Worm (Caenorhabditis elegans) whole organism, L4 larva: ENCODE data around the gene pap-3.

Experiments
- D1046.2 ChIP-seq: fragments of 200-800 bp; sonication (Bioruptor generic); IDR thresholded peaks from 2 replicates; pipeline ENCODE4 v1.3.6; 2022; ENCODE audit warnings: missing genetic modification characterization, missing compliant biosample characterization
- F26F4.8 ChIP-seq: fragments of 200-800 bp; sonication (Bioruptor generic); conservative IDR thresholded peaks from 2 replicates; pipeline ENCODE4 v1.3.6; 2022; ENCODE audit warnings: missing genetic modification characterization, missing compliant biosample characterization
- F44E2.7 ChIP-seq: fragments of 200-800 bp; sonication (Bioruptor generic); IDR thresholded peaks from 2 replicates; pipeline ENCODE4 v2.1.2; 2022; ENCODE audit warnings: missing genetic modification characterization, missing compliant biosample characterization
- R02D3.7 ChIP-seq: fragments of 150-350 bp; sonication (generic microtip); optimal IDR thresholded peaks from 3 replicates; lab custom pipeline; 2014; ENCODE audit warnings: missing biosample characterization, missing genetic modification characterization
- Y105C5A.15 ChIP-seq: fragments of 200-800 bp; sonication (Bioruptor generic); IDR thresholded peaks from 2 replicates; pipeline ENCODE4 v1.3.6; 2022; ENCODE audit warnings: missing genetic modification characterization, missing compliant biosample characterization
- Y48G9A.11 ChIP-seq: fragments of 200-800 bp; sonication (Bioruptor generic); IDR thresholded peaks from 2 replicates; pipeline ENCODE4 v1.3.6; 2022; ENCODE audit warnings: missing genetic modification reagents, missing genetic modification characterization, missing compliant biosample characterization
- Y75B8A.6 ChIP-seq: fragments of 200-800 bp; sonication (Bioruptor generic); IDR thresholded peaks from 2 replicates; pipeline ENCODE4 v1.3.6; 2022; ENCODE audit warnings: missing genetic modification reagents, missing genetic modification characterization, missing compliant biosample characterization
- ZK337.2 ChIP-seq: fragments of 200-800 bp; sonication (Bioruptor generic); IDR thresholded peaks from 2 replicates; pipeline ENCODE4 v1.3.6; 2022; ENCODE audit warnings: missing genetic modification reagents, missing genetic modification characterization, missing compliant biosample characterization
- aha-1 ChIP-seq: fragments of 150-350 bp; peaks from one replicate; lab custom pipeline; 2014; ENCODE audit warnings: missing biosample characterization, missing genetic modification characterization
- ama-1 ChIP-seq: fragments of 150-350 bp; optimal IDR thresholded peaks from 2 replicates; lab custom pipeline; 2014; ENCODE audit warnings: inconsistent platforms, mixed read lengths
- ceh-20 ChIP-seq: fragments of 200-800 bp; sonication (Bioruptor generic); IDR thresholded peaks from 2 replicates; pipeline ENCODE4 v1.3.6; 2022; ENCODE audit warnings: missing genetic modification reagents, missing genetic modification characterization, missing compliant biosample characterization
- ceh-28 ChIP-seq: fragments of 150-350 bp; optimal IDR thresholded peaks from 2 replicates; lab custom pipeline; 2014; ENCODE audit warnings: missing biosample characterization, missing genetic modification reagents, missing genetic modification characterization
- ceh-44 ChIP-seq: fragments of 200-800 bp; sonication (Bioruptor generic); IDR thresholded peaks from 2 replicates; pipeline ENCODE4 v1.3.6; 2022; ENCODE audit warnings: missing genetic modification reagents, missing genetic modification characterization, missing compliant biosample characterization
- ceh-62 ChIP-seq: sonication (generic microtip); optimal IDR thresholded peaks from 2 replicates; lab custom pipeline; 2017; ENCODE audit warnings: missing biosample characterization, missing genetic modification characterization
- ces-1 ChIP-seq: fragments of 150-350 bp; sonication (generic microtip); optimal IDR thresholded peaks from 4 replicates; lab custom pipeline; 2014; ENCODE audit warnings: missing biosample characterization, missing genetic modification reagents, missing genetic modification characterization
- cey-2 ChIP-seq: sonication (generic microtip); optimal IDR thresholded peaks from 3 replicates; lab custom pipeline; 2017; ENCODE audit warnings: missing genetic modification characterization, mild to moderate bottlenecking, missing compliant biosample characterization, antibody characterized with exemption, borderline replicate concordance; ENCODE audit not compliant: insufficient read depth
- daf-12 ChIP-seq: fragments of 150-350 bp; optimal IDR thresholded peaks from 2 replicates; lab custom pipeline; 2014; ENCODE audit warnings: missing biosample characterization, missing genetic modification reagents, missing genetic modification characterization
- daf-16 ChIP-seq, 3 experiments: sonication (generic microtip); optimal IDR thresholded peaks; 2 replicates each; lab custom pipeline; 2016 to 2017; ENCODE audit warnings: missing genetic modification characterization in 3 of 3, missing genetic modification reagents in 3 of 3, mild to moderate bottlenecking in 2 of 3, missing compliant biosample characterization in 2 of 3, missing biosample characterization in 1 of 3, moderate library complexity in 1 of 3
- daf-19 ChIP-seq: fragments of 200-800 bp; sonication (Bioruptor generic); conservative IDR thresholded peaks from 2 replicates; pipeline ENCODE4 v1.3.6; 2022; ENCODE audit warnings: missing genetic modification characterization, missing compliant biosample characterization
- dmd-6 ChIP-seq: fragments of 200-800 bp; sonication (Bioruptor generic); IDR thresholded peaks from 2 replicates; pipeline ENCODE4 v1.3.6; 2022; ENCODE audit warnings: missing genetic modification reagents, missing genetic modification characterization, missing compliant biosample characterization
- dmd-8 ChIP-seq: fragments of 200-800 bp; sonication (Bioruptor generic); IDR thresholded peaks from 2 replicates; pipeline ENCODE4 v1.3.6; 2022; ENCODE audit warnings: missing genetic modification characterization, missing compliant biosample characterization
- duxl-1 ChIP-seq: sonication (generic microtip); optimal IDR thresholded peaks from 2 replicates; lab custom pipeline; 2016; ENCODE audit warnings: mild to moderate bottlenecking, missing genetic modification characterization, moderate library complexity, missing compliant biosample characterization; ENCODE audit not compliant: poor library complexity
- fkh-10 ChIP-seq: fragments of 150-350 bp; optimal IDR thresholded peaks from 2 replicates; lab custom pipeline; 2014; ENCODE audit warnings: missing biosample characterization, missing genetic modification reagents, missing genetic modification characterization
- gei-8 ChIP-seq: fragments of 200-800 bp; sonication (Bioruptor generic); optimal IDR thresholded peaks from 2 replicates; lab custom pipeline; 2018; ENCODE audit warnings: mild to moderate bottlenecking, missing genetic modification characterization, missing compliant biosample characterization
- hlh-30 ChIP-seq: sonication (generic microtip); optimal IDR thresholded peaks from 2 replicates; lab custom pipeline; 2017; ENCODE audit warnings: antibody characterized with exemption, mild to moderate bottlenecking, missing genetic modification characterization, missing compliant biosample characterization; ENCODE audit not compliant: insufficient read depth
- lim-7 ChIP-seq: fragments of 200-800 bp; sonication (Bioruptor generic); IDR thresholded peaks from 2 replicates; pipeline ENCODE4 v1.3.6; 2022; ENCODE audit warnings: missing genetic modification characterization, missing compliant biosample characterization
- lin-29 ChIP-seq: fragments of 200-800 bp; sonication (Bioruptor generic); IDR thresholded peaks from 2 replicates; pipeline ENCODE4 v1.3.6; 2022; ENCODE audit warnings: missing genetic modification reagents, missing genetic modification characterization, missing compliant biosample characterization
- lsy-2 ChIP-seq, 2 experiments: fragments of 150-350 bp in 1 of 2; sonication (generic microtip) in 1 of 2; optimal IDR thresholded peaks; 2 replicates each; lab custom pipeline; 2014 to 2017; ENCODE audit warnings: missing biosample characterization in 2 of 2, missing genetic modification characterization in 2 of 2
- mdl-1 ChIP-seq, 2 experiments: fragments of 150-350 bp in 1 of 2; sonication (generic microtip) in 1 of 2; optimal IDR thresholded peaks; 2 replicates each; lab custom pipeline; 2014 to 2017; ENCODE audit warnings: missing biosample characterization in 2 of 2, missing genetic modification characterization in 2 of 2
- mdt-29 ChIP-seq: fragments of 200-800 bp; sonication (Bioruptor generic); IDR thresholded peaks from 2 replicates; pipeline ENCODE4 v1.3.6; 2022; ENCODE audit warnings: missing genetic modification reagents, missing genetic modification characterization, missing compliant biosample characterization
- mes-2 ChIP-seq: sonication (generic microtip); optimal IDR thresholded peaks from 2 replicates; lab custom pipeline; 2016; ENCODE audit warnings: missing genotype, mild to moderate bottlenecking, missing genetic modification characterization, missing compliant biosample characterization; ENCODE audit not compliant: poor library complexity, severe bottlenecking
- mxl-2 ChIP-seq: fragments of 200-800 bp; sonication (Bioruptor generic); conservative IDR thresholded peaks from 2 replicates; pipeline ENCODE4 v1.3.6; 2022; ENCODE audit warnings: missing genetic modification reagents, missing genetic modification characterization, missing compliant biosample characterization
- mxl-3 ChIP-seq: fragments of 200-800 bp; sonication (Bioruptor generic); optimal IDR thresholded peaks from 2 replicates; lab custom pipeline; 2018; ENCODE audit warnings: mild to moderate bottlenecking, missing genetic modification characterization, missing compliant biosample characterization
- nhr-10 ChIP-seq: fragments of 150-350 bp; optimal IDR thresholded peaks from 2 replicates; lab custom pipeline; 2014; ENCODE audit warnings: missing biosample characterization, missing genetic modification characterization
- nhr-111 ChIP-seq: fragments of 200-800 bp; sonication (Bioruptor generic); optimal IDR thresholded peaks from 2 replicates; lab custom pipeline; 2018; ENCODE audit warnings: mild to moderate bottlenecking, missing genetic modification characterization, missing compliant biosample characterization
- nhr-28 ChIP-seq: fragments of 150-350 bp; optimal IDR thresholded peaks from 2 replicates; lab custom pipeline; 2014; ENCODE audit warnings: missing biosample characterization, missing genetic modification characterization
- nhr-41 ChIP-seq: fragments of 200-800 bp; sonication (Bioruptor generic); IDR thresholded peaks from 2 replicates; pipeline ENCODE4 v1.3.6; 2022; ENCODE audit warnings: missing genetic modification reagents, missing genetic modification characterization, missing compliant biosample characterization
- nhr-42 ChIP-seq: fragments of 200-800 bp; sonication (Bioruptor generic); IDR thresholded peaks from 2 replicates; pipeline ENCODE4 v1.3.6; 2022; ENCODE audit warnings: missing genetic modification characterization, missing compliant biosample characterization
- nhr-48 ChIP-seq: sonication (generic microtip); optimal IDR thresholded peaks from 2 replicates; lab custom pipeline; 2016; ENCODE audit warnings: mild to moderate bottlenecking, missing genetic modification characterization, missing compliant biosample characterization
- rbr-2 ChIP-seq: sonication (generic microtip); optimal IDR thresholded peaks from 2 replicates; lab custom pipeline; 2016; ENCODE audit warnings: missing genotype, missing genetic modification characterization, missing compliant biosample characterization
- saeg-2 ChIP-seq: fragments of 200-800 bp; sonication (Bioruptor generic); IDR thresholded peaks from 2 replicates; pipeline ENCODE4 v1.3.6; 2022; ENCODE audit warnings: missing genetic modification reagents, missing genetic modification characterization, missing compliant biosample characterization
- set-16 ChIP-seq: fragments of 200-800 bp; sonication (Bioruptor generic); IDR thresholded peaks from 2 replicates; pipeline ENCODE4 v1.3.6; 2022; ENCODE audit warnings: missing genetic modification reagents, missing genetic modification characterization, missing compliant biosample characterization
- skn-1 ChIP-seq: fragments of 150-350 bp; optimal IDR thresholded peaks from 2 replicates; lab custom pipeline; 2014; ENCODE audit warnings: missing biosample characterization, missing genetic modification characterization
- snpc-4 ChIP-seq: fragments of 150-350 bp; optimal IDR thresholded peaks from 2 replicates; lab custom pipeline; 2014; ENCODE audit warnings: missing biosample characterization, missing genetic modification characterization
- tag-97 ChIP-seq: fragments of 200-800 bp; sonication (Bioruptor generic); IDR thresholded peaks from 2 replicates; pipeline ENCODE4 v1.3.6; 2022; ENCODE audit warnings: missing genetic modification characterization, missing compliant biosample characterization
- tra-1 ChIP-seq: fragments of 200-800 bp; sonication (Bioruptor generic); IDR thresholded peaks from 2 replicates; pipeline ENCODE4 v1.3.6; 2022; ENCODE audit warnings: missing genetic modification reagents, missing genetic modification characterization, missing compliant biosample characterization
- unc-130 ChIP-seq: sonication (generic microtip); optimal IDR thresholded peaks from 2 replicates; lab custom pipeline; 2016; ENCODE audit warnings: missing genetic modification reagents, missing genetic modification characterization, missing compliant biosample characterization
- vab-7 ChIP-seq: fragments of 200-800 bp; sonication (Bioruptor generic); IDR thresholded peaks from 2 replicates; pipeline ENCODE4 v1.3.6; 2022; ENCODE audit warnings: missing genetic modification reagents, missing genetic modification characterization, missing compliant biosample characterization
- zag-1 ChIP-seq: fragments of 150-350 bp; optimal IDR thresholded peaks from 2 replicates; lab custom pipeline; 2014; ENCODE audit warnings: missing biosample characterization, missing genetic modification characterization
- zip-11 ChIP-seq: fragments of 200-800 bp; sonication (Bioruptor generic); IDR thresholded peaks from 2 replicates; pipeline ENCODE4 v1.3.6; 2022; ENCODE audit warnings: missing genetic modification characterization, missing compliant biosample characterization
- zip-2 ChIP-seq: fragments of 150-350 bp; optimal IDR thresholded peaks from 2 replicates; lab custom pipeline; 2014; ENCODE audit warnings: missing biosample characterization, missing genetic modification characterization
- ztf-7 ChIP-seq: fragments of 150-350 bp; optimal IDR thresholded peaks from 2 replicates; lab custom pipeline; 2014; ENCODE audit warnings: missing biosample characterization, missing genetic modification characterization

The pap-3 gene

DNA sequence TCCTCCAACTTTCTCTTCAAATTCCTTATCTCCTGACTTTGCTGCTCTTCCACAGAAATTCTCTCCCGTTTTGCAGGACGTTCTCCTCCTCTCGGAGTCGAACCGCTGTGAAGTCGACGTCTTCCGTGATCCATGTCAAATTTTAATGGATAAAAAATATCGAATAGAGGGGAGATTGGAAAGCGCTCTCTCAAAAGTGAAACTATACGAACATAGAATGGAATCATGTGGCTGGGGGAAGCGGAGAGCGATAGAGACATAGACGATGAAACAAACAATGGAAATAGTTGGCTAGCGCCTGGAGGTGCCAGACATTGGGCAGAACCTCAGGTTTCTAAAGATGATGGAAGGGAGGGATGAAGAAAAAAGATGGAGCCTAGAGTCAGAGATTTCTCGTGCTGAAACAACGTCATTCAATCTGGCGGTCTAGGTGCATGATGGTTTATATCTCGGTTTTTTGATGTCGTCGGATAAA, 2.4 kb downstream of the pap-3 start, which contains the start of gene F43G6.8 (continued):
- peak; percentile 36 for TF ChIP-seq mes-2 (tag; lab: Kevin White, UChicago)
- TF ChIP-seq zip-11 (GFP tag; lab: Robert Waterston, UW): no peak
- TF ChIP-seq tag-97 (GFP tag; lab: Robert Waterston, UW): no peak
- no peak for TF ChIP-seq daf-19 (GFP tag; lab: Robert Waterston, UW)
- TF ChIP-seq nhr-28 (tag; lab: Kevin White, UChicago): peak; percentile 53
- TF ChIP-seq set-16 (GFP tag; lab: Robert Waterston, UW): no peak; the same call in 1 of the 2 replicates
- TF ChIP-seq mxl-2: no peak
- no peak for TF ChIP-seq tra-1
- TF ChIP-seq ZK337.2 (GFP tag; lab: Robert Waterston, UW): no peak
- no peak for TF ChIP-seq daf-12 (tag; lab: Kevin White, UChicago)
- no peak for TF ChIP-seq unc-130 (GFP tag; lab: Kevin White, UChicago)
- TF ChIP-seq skn-1 (tag; lab: Kevin White, UChicago): no peak
- no peak for TF ChIP-seq Y75B8A.6 (GFP tag; lab: Robert Waterston, UW)
- TF ChIP-seq nhr-42 (GFP tag; lab: Robert Waterston, UW): no peak
- TF ChIP-seq ceh-28 (tag; lab: Kevin White, UChicago): no peak
- TF ChIP-seq F44E2.7: no peak
- no peak for TF ChIP-seq nhr-41
- TF ChIP-seq ceh-20 (GFP tag; lab: Robert Waterston, UW): no peak
- no peak for TF ChIP-seq Y48G9A.11 (GFP tag; lab: Robert Waterston, UW)
- TF ChIP-seq Y105C5A.15: no peak
- TF ChIP-seq saeg-2: no peak
- no peak for TF ChIP-seq cey-2 (tag; lab: Kevin White, UChicago)
- TF ChIP-seq lsy-2 (tag; optimal IDR thresholded peaks at IDR 0.05; lab: Kevin White, UChicago): no peak
- TF ChIP-seq mdl-1 (tag; optimal IDR thresholded peaks at IDR 0.05; lab: Kevin White, UChicago): peak in 1 of 2 experiments; percentile 74
- TF ChIP-seq zip-2 (tag; lab: Kevin White, UChicago): no peak
- no peak for TF ChIP-seq vab-7 (GFP tag; lab: Robert Waterston, UW)
- no peak for TF ChIP-seq lim-7 (GFP tag; lab: Robert Waterston, UW)
- no peak for TF ChIP-seq ceh-62 (tag; lab: Kevin White, UChicago)
- no peak for TF ChIP-seq ztf-7 (tag; lab: Kevin White, UChicago)
- TF ChIP-seq dmd-6 (GFP tag; lab: Robert Waterston, UW): no peak
- TF ChIP-seq gei-8 (GFP tag; lab: Kevin White, UChicago): no peak
- 0 out of 2 replicates have a peak, but pooled peaks have one; percentile 18 for TF ChIP-seq dmd-8 (GFP tag; lab: Robert Waterston, UW)
- TF ChIP-seq daf-16 (GFP tag; optimal IDR thresholded peaks at IDR 0.05; lab: Kevin White, UChicago): no peak
- peak; percentile 2 for TF ChIP-seq daf-16 (tag; optimal IDR thresholded peaks at IDR 0.05; lab: Kevin White, UChicago)
- TF ChIP-seq ceh-44: no peak
- TF ChIP-seq hlh-30 (tag; lab: Kevin White, UChicago): peak; percentile 95
- no peak for TF ChIP-seq mdt-29 (GFP tag; lab: Robert Waterston, UW)
- TF ChIP-seq snpc-4 (tag; lab: Kevin White, UChicago): no peak
- no peak for TF ChIP-seq ces-1
- TF ChIP-seq nhr-10 (tag; lab: Kevin White, UChicago): no peak
- TF ChIP-seq zag-1 (tag; lab: Kevin White, UChicago): no peak
- no peak for TF ChIP-seq lin-29 (GFP tag; lab: Robert Waterston, UW)
- TF ChIP-seq mxl-3 (GFP tag; lab: Kevin White, UChicago): no peak
- no peak for TF ChIP-seq fkh-10 (GFP tag; lab: Kevin White, UChicago)
- TF ChIP-seq rbr-2: no peak
- TF ChIP-seq aha-1 (tag; lab: Kevin White, UChicago): peak; percentile 75
- no peak for TF ChIP-seq nhr-48
- no peak for TF ChIP-seq D1046.2 (GFP tag; lab: Robert Waterston, UW)
- no peak for TF ChIP-seq nhr-111 (GFP tag; lab: Kevin White, UChicago)
- no peak for TF ChIP-seq R02D3.7 (tag; lab: Kevin White, UChicago)
- no peak for TF ChIP-seq duxl-1 (tag; lab: Kevin White, UChicago)
- TF ChIP-seq ama-1 (lab: Kevin White, UChicago): peak; percentile 73
- TF ChIP-seq F26F4.8 (GFP tag; lab: Robert Waterston, UW): no peak
